Fruit fly (Drosophila melanogaster): ENCODE measurements around the gene Tao.

DNA sequence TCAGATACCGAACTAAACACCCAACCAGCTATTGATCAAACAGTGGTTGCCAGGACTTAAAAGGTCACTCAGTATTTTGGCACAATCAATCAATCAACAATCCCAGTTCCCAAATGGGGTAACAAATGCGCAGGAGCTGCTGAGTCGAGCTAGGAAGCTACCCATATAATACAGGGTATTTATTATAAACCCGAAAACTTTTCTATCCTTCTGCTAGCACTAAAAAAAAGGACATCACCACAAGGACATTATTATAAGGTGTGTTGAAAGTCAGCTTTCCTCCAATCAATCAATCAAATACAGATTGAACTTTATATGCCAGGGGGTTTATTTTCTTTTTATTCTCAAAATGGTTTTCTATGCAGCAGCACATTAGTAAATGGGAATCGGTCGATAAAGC is 41.5 kb upstream of the Tao start, which contains the start of gene CG14221:
- TF ChIP-seq Hr39 (GFP tag; optimal IDR thresholded peaks at IDR 0.05) (no peak), Met (GFP tag; optimal IDR thresholded peaks at IDR 0.05) (no peak), vri (GFP tag; optimal IDR thresholded peaks at IDR 0.05) (no peak)
